Fruit fly (Drosophila melanogaster): ENCODE results near the gene Sirt7.

DNA sequence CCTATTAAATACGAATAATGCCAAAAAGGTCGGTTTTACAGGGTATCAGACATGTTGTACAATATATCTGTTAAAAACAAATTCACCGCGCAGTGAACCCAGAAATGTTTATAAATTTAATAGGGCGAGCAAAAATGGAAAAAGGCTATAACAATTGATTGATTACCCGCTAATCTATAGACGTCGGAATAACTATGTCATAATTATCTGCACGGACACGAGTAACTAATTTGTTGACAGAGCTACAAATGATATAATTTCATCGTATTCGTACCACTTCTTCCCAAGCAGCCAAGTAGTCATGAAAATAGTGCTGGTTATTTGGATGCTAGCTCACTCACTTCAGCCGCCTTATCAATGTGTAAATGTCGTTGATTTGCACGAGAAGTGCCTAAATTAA is 31.1 kb upstream of the Sirt7 start, which contains the start of gene CG14518:
- TF ChIP-seq CG10348 (GFP tag; IDR thresholded peaks at IDR 0.05) (no peak), CG17806 (tag; optimal IDR thresholded peaks at IDR 0.05) (no peak), CG8159 (tag; optimal IDR thresholded peaks at IDR 0.05) (no peak), CG34367 (tag; optimal IDR thresholded peaks at IDR 0.05) (no peak), CG32121 (GFP tag; IDR thresholded peaks at IDR 0.05) (no peak), CG13204 (GFP tag; optimal IDR thresholded peaks at IDR 0.05) (no peak), EcR (GFP tag; optimal IDR thresholded peaks at IDR 0.05) (no peak), fd96Ca (GFP tag; IDR thresholded peaks at IDR 0.05) (no peak)
